Worm (Caenorhabditis elegans) whole organism, L3 larva: ENCODE data around the gene R53.5.

ENCODE experiments used
- egl-27 ChIP-seq: sonication (generic microtip); optimal IDR thresholded peaks from 4 replicates; lab custom pipeline; 2017; ENCODE audit warnings: missing biosample characterization, missing genetic modification reagents, missing genetic modification characterization
- elt-1 ChIP-seq: fragments of 150-350 bp; optimal IDR thresholded peaks from 2 replicates; lab custom pipeline; 2014; ENCODE audit warnings: missing biosample characterization, missing genetic modification characterization
- skn-1 ChIP-seq: fragments of 150-350 bp; optimal IDR thresholded peaks from 2 replicates; lab custom pipeline; 2014; ENCODE audit warnings: missing biosample characterization, missing genetic modification characterization

DNA sequence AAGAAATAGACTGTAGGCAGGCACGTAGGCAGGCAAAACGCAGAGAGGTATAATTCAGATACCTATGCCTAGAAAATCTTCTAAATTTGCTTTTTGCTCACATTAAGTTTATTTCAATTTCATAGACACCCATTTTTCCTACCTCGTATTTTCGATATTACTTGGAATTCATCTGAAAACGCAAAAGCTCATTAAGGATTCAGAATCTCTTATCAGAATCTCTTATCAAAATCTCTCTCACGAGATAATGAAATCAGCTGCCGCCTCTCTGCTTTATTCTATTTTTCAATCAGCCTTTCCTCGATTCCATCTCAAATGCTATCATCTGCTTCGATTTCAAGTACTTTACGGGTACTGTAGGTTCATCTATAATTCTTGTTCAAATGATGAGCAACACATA lies 18.4 kb downstream of the R53.5 start:
- TF ChIP-seq skn-1 (no peak), elt-1 (no peak), egl-27 (tag; lab: Kevin White, UChicago) (no peak)
